Worm (Caenorhabditis elegans) whole organism, L2 larva: ENCODE measurements around the gene ptr-18.

ENCODE experiments used
- ceh-82 ChIP-seq: fragments of 150-350 bp; optimal IDR thresholded peaks from 2 replicates; lab custom pipeline; 2014; ENCODE audit warnings: missing biosample characterization, missing genetic modification characterization
- lin-11 ChIP-seq: fragments of 150-350 bp; sonication (generic microtip); optimal IDR thresholded peaks from 2 replicates; lab custom pipeline; 2014; ENCODE audit warnings: missing biosample characterization, missing genetic modification characterization, inconsistent platforms, mixed read lengths
- lin-13 ChIP-seq: fragments of 150-350 bp; optimal IDR thresholded peaks from 2 replicates; lab custom pipeline; 2014; ENCODE audit warnings: missing biosample characterization, missing genetic modification reagents, missing genetic modification characterization
- lin-39 ChIP-seq: fragments of 150-350 bp; optimal IDR thresholded peaks from 2 replicates; lab custom pipeline; 2014; ENCODE audit warnings: missing biosample characterization, missing genetic modification reagents, missing genetic modification characterization
- lsy-2 ChIP-seq, 2 experiments: fragments of 150-350 bp in 1 of 2; sonication (generic microtip) in 1 of 2; optimal IDR thresholded peaks; 2 replicates each; lab custom pipeline; 2014 to 2017; ENCODE audit warnings: missing biosample characterization in 2 of 2, missing genetic modification characterization in 2 of 2
- mdl-1 ChIP-seq, 2 experiments: fragments of 150-350 bp in 1 of 2; sonication (generic microtip) in 1 of 2; optimal IDR thresholded peaks; 2 replicates each; lab custom pipeline; 2017; ENCODE audit warnings: missing biosample characterization in 2 of 2, missing genetic modification characterization in 2 of 2
- nhr-11 ChIP-seq: fragments of 150-350 bp; optimal IDR thresholded peaks from 2 replicates; lab custom pipeline; 2014; ENCODE audit warnings: missing biosample characterization, missing genetic modification characterization
- nhr-12 ChIP-seq: fragments of 150-350 bp; optimal IDR thresholded peaks from 2 replicates; lab custom pipeline; 2014; ENCODE audit warnings: missing biosample characterization, missing genetic modification characterization
- sma-9 ChIP-seq, 2 experiments: fragments of 150-350 bp in 1 of 2; sonication (generic microtip) in 1 of 2; optimal IDR thresholded peaks; 2 replicates each; lab custom pipeline; 2014 to 2016; ENCODE audit warnings: missing genetic modification characterization in 2 of 2, mild to moderate bottlenecking in 1 of 2, missing biosample characterization in 1 of 2, missing compliant biosample characterization in 1 of 2, missing genetic modification reagents in 1 of 2, moderate library complexity in 1 of 2
- snpc-4 ChIP-seq: fragments of 150-350 bp; optimal IDR thresholded peaks from 2 replicates; lab custom pipeline; 2014; ENCODE audit warnings: missing biosample characterization, missing genetic modification characterization
- unc-62 ChIP-seq: fragments of 150-350 bp; optimal IDR thresholded peaks from 2 replicates; lab custom pipeline; 2014; ENCODE audit warnings: missing biosample characterization, missing genetic modification reagents, missing genetic modification characterization

DNA sequence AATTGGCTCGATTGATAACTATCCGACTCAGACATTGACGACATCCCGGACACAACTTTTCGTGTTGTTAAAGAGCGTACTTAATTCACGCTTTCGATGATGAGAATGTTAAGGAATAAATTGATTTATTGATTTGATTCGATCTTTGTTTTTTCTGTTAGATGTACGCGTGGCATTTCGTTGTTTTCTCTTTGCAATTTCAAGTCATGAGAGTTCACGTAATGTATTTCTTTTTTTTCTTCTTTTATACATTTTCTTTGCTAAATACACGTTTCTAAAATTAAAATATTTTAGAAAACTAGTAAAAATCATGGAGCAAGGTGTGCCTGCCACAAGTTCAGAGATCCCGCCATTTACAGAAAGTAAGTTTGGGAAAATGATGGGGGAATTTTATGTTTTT, 10.7 kb upstream of the ptr-18 start, which contains the start of the genes Y38F1A.1 and Y38F1A.2:
- no peak for TF ChIP-seq lin-13 (GFP tag; lab: Kevin White, UChicago)
- no peak for TF ChIP-seq mdl-1 (tag; optimal IDR thresholded peaks at IDR 0.05; lab: Kevin White, UChicago)
- no peak for TF ChIP-seq nhr-11
- TF ChIP-seq lin-39 (tag; lab: Kevin White, UChicago) = no peak
- no peak for TF ChIP-seq lin-11
- TF ChIP-seq unc-62 (GFP tag; lab: Kevin White, UChicago) = no peak
- TF ChIP-seq ceh-82 (tag; lab: Kevin White, UChicago) = no peak
- TF ChIP-seq nhr-12 (tag; lab: Kevin White, UChicago) = no peak
- no peak for TF ChIP-seq lsy-2 (tag; optimal IDR thresholded peaks at IDR 0.05; lab: Kevin White, UChicago)
- TF ChIP-seq snpc-4 (tag; lab: Kevin White, UChicago) = no peak
- no peak for TF ChIP-seq sma-9 (GFP tag; optimal IDR thresholded peaks at IDR 0.05; lab: Kevin White, UChicago)
- TF ChIP-seq sma-9 (tag; optimal IDR thresholded peaks at IDR 0.05; lab: Kevin White, UChicago) = no peak
